Worm (Caenorhabditis elegans) whole organism, L2 larva: Measurements from ENCODE around the gene gst-31.

Source experiments
- aly-2 ChIP-seq: fragments of 150-350 bp; optimal IDR thresholded peaks from 2 replicates; lab custom pipeline; 2014; ENCODE audit warnings: missing biosample characterization, missing genetic modification characterization
- ama-1 ChIP-seq: fragments of 150-350 bp; optimal IDR thresholded peaks from 2 replicates; lab custom pipeline; 2018; ENCODE audit warnings: inconsistent platforms
- blmp-1 ChIP-seq: sonication (generic microtip); optimal IDR thresholded peaks from 2 replicates; lab custom pipeline; 2017; ENCODE audit warnings: missing genetic modification characterization, mild to moderate bottlenecking, missing compliant biosample characterization, antibody characterized with exemption, moderate library complexity; ENCODE audit not compliant: insufficient read depth
- ceh-82 ChIP-seq: fragments of 150-350 bp; optimal IDR thresholded peaks from 2 replicates; lab custom pipeline; 2014; ENCODE audit warnings: missing biosample characterization, missing genetic modification characterization
- elt-1 ChIP-seq: fragments of 150-350 bp; optimal IDR thresholded peaks from 2 replicates; lab custom pipeline; 2014; ENCODE audit warnings: missing biosample characterization, missing genetic modification characterization
- gmeb-1 ChIP-seq: fragments of 150-350 bp; optimal IDR thresholded peaks from 2 replicates; lab custom pipeline; 2014; ENCODE audit warnings: missing biosample characterization, missing genetic modification characterization
- nhr-11 ChIP-seq: fragments of 150-350 bp; optimal IDR thresholded peaks from 2 replicates; lab custom pipeline; 2014; ENCODE audit warnings: missing biosample characterization, missing genetic modification characterization
- nhr-12 ChIP-seq: fragments of 150-350 bp; optimal IDR thresholded peaks from 2 replicates; lab custom pipeline; 2014; ENCODE audit warnings: missing biosample characterization, missing genetic modification characterization
- nhr-23 ChIP-seq: fragments of 150-350 bp; optimal IDR thresholded peaks from 2 replicates; lab custom pipeline; 2014; ENCODE audit warnings: missing biosample characterization, missing genetic modification reagents, missing genetic modification characterization
- nhr-77 ChIP-seq: fragments of 150-350 bp; optimal IDR thresholded peaks from 2 replicates; lab custom pipeline; 2014; ENCODE audit warnings: missing biosample characterization, missing genetic modification characterization
- ztf-11 ChIP-seq: sonication (generic microtip); optimal IDR thresholded peaks from 2 replicates; lab custom pipeline; 2017; ENCODE audit warnings: missing biosample characterization, missing genetic modification characterization

DNA sequence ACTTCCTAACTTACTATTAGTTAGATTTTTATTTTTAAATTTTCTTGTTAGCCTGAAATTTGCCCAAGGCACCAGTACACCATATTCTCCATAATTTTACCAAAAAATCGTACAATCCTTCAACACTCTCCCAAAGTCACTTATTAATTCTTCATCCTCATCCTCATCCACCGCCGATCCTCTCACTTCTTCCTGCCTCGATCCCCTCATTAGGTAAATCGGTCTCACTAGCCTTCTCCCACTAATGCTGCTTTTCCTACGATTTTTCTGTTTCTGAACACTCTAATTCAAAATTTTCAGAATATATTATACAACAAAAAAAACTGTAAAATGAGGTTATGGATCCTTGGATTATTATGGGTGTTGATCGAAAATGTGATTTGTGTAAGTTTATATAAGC is 38.9 kb downstream of the gst-31 start, which contains the start of gene Y53F4B.25:
- TF ChIP-seq nhr-23 (tag; lab: Kevin White, UChicago) = no peak
- TF ChIP-seq nhr-11 (tag; lab: Kevin White, UChicago) = no peak
- TF ChIP-seq ama-1 (lab: Kevin White, UChicago) = no peak
- no peak for TF ChIP-seq blmp-1 (tag; lab: Kevin White, UChicago)
- no peak for TF ChIP-seq gmeb-1
- no peak for TF ChIP-seq nhr-12 (tag; lab: Kevin White, UChicago)
- TF ChIP-seq ztf-11 (tag; lab: Kevin White, UChicago) = no peak
- no peak for TF ChIP-seq ceh-82 (tag; lab: Kevin White, UChicago)
- no peak for TF ChIP-seq nhr-77
- no peak for TF ChIP-seq aly-2 (tag; lab: Kevin White, UChicago)
- no peak for TF ChIP-seq elt-1
